Fruit fly (Drosophila melanogaster) whole organism, adult: Measurements from ENCODE around the gene CG43693.

Experiments used
- CG14711 ChIP-seq: fragments of 200-800 bp; sonication (Bioruptor generic); optimal IDR thresholded peaks from 2 replicates; lab custom pipeline; 2018; ENCODE audit warnings: missing biosample characterization, mild to moderate bottlenecking, missing genetic modification characterization, moderate library complexity
- CG7045 ChIP-seq: fragments of 200-800 bp; sonication (Bioruptor generic); optimal IDR thresholded peaks from 2 replicates; lab custom pipeline; 2017; ENCODE audit warnings: missing biosample characterization, mild to moderate bottlenecking, missing genetic modification characterization
- CG7101 ChIP-seq: fragments of 200-800 bp; sonication (Bioruptor generic); optimal IDR thresholded peaks from 2 replicates; lab custom pipeline; 2018; ENCODE audit warnings: missing biosample characterization, mild to moderate bottlenecking, missing genetic modification characterization, moderate library complexity
- Mnt ChIP-seq: fragments of 200-800 bp; sonication (Bioruptor generic); optimal IDR thresholded peaks from 2 replicates; lab custom pipeline; 2016; ENCODE audit warnings: missing biosample characterization, mild to moderate bottlenecking, missing genetic modification characterization
- tj ChIP-seq: fragments of 200-800 bp; sonication (Bioruptor generic); optimal IDR thresholded peaks from 3 replicates; lab custom pipeline; 2017; ENCODE audit warnings: missing biosample characterization, mild to moderate bottlenecking, missing genetic modification characterization, moderate library complexity

DNA sequence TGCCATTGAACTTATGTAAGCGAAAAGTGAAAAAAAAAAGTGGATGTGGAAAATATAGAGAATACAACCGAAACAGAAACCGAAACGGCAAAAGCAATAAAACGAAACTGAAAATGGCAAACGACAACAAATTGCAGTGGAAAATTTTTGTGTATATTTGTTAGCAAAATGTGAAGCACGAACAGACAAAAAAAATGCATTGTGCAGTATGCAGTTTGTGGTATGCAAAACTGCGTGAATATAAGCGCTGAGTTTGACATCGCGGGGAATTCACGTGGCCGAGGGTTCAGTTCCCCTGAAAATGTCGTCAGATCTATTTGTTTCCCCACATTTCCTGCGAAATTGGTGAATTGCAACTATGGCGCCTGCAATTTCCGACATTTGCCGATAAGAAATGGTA lies 7.5 kb downstream of the CG43693 start:
- TF ChIP-seq tj (GFP tag; lab: Kevin White, UChicago) (peak; percentile 97), Mnt (GFP tag; lab: Kevin White, UChicago) (no peak), CG7101 (no peak), CG14711 (tag; lab: Kevin White, UChicago) (no peak), CG7045 (GFP tag; lab: Kevin White, UChicago) (no peak)
